Fruit fly (Drosophila melanogaster): ENCODE data around the gene Ccp84Ae.
A peak's percentile ranks its signal among the peaks of the same experiment; 100 is the strongest.

- no peak for TF ChIP-seq vri (GFP tag; optimal IDR thresholded peaks at IDR 0.05)
- no peak for TF ChIP-seq Sox102F (GFP tag; optimal IDR thresholded peaks at IDR 0.05)
- no peak for TF ChIP-seq CG16779 (tag; optimal IDR thresholded peaks at IDR 0.05)
- TF ChIP-seq dsx (GFP tag; optimal IDR thresholded peaks at IDR 0.05; ENCODE audit: poor library complexity, severe bottlenecking), result no peak
- no peak for TF ChIP-seq CG8119 (GFP tag; IDR thresholded peaks at IDR 0.05)
- no peak for TF ChIP-seq Hr4 (GFP tag; optimal IDR thresholded peaks at IDR 0.05)
- no peak for TF ChIP-seq pdm3 (GFP tag; optimal IDR thresholded peaks at IDR 0.05)
- TF ChIP-seq Ets96B (tag; optimal IDR thresholded peaks at IDR 0.05), result no peak
- TF ChIP-seq topi (GFP tag; optimal IDR thresholded peaks at IDR 0.05), result no peak
- TF ChIP-seq svp (GFP tag), result peak; percentile 25
- TF ChIP-seq CG6792 (GFP tag; optimal IDR thresholded peaks at IDR 0.05), result no peak
- TF ChIP-seq CG11294 (GFP tag; IDR thresholded peaks at IDR 0.05), result no peak
- TF ChIP-seq CG4318 (GFP tag; optimal IDR thresholded peaks at IDR 0.05), result no peak
- TF ChIP-seq Eip93F (GFP tag; optimal IDR thresholded peaks at IDR 0.05), result no peak
Observed at dm6 chr3R:6672303-6673007, 19.1 kb downstream of the Ccp84Ae start.
